Fruit fly (Drosophila melanogaster) whole organism: Measurements from ENCODE around the gene unk.

Source experiments
- CG8478 ChIP-seq: fragments of >200 bp; optimal IDR thresholded peaks from 2 replicates; lab custom pipeline; 2018; ENCODE audit warnings: inconsistent platforms
- EcR ChIP-seq, 2 experiments: fragments of >200 bp; optimal IDR thresholded peaks; 2 replicates each; lab custom pipeline; 2017; ENCODE audit warnings: missing biosample characterization in 2 of 2, missing genetic modification characterization in 2 of 2, missing genetic modification reagents in 2 of 2
- pan ChIP-seq: fragments of >200 bp; optimal IDR thresholded peaks from 2 replicates; lab custom pipeline; 2017
- usp ChIP-seq: fragments of >200 bp; optimal IDR thresholded peaks from 2 replicates; lab custom pipeline; 2017; ENCODE audit warnings: missing biosample characterization, missing genetic modification characterization, mixed read lengths

DNA sequence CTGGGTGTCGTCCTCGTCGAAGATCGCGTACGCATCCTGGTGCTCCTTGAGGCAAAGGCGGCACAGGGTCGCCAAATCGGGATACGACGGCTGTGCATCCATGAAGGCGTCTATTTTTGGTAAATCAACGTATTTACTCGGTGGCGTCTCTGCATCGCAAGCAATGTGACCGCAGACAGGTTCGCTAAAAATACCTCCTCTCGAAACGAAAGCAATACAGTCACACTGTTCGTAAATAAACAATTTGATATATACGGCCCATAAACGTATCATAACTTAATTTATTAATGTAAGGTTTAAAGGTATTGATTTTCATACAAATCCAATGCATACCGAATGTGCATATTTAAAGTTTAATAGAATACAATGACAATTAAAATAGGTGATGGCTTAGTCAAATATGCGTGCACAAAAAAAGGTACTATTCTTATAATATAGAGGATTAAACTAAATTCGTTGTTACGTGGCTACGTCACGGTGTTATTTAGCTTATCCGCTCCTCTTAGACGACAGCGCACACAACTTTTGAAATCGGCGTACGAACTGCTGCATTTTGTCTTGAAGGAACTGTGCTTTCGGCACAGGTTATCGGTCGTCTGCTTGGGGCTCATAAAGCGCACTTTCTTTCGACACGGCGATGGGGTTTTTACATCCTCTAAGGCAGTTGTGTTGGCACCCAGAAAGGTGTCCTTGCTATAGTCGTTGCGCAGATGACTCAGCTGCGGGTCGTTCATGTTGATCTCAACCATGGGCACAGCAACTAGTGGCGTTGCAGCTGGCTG is 31.2 kb downstream of the unk start, which contains the start of gene CG31365:
- TF ChIP-seq EcR (GFP tag; optimal IDR thresholded peaks at IDR 0.05; lab: Kevin White, UChicago) (no peak), usp (no peak), pan (no peak), CG8478 (no peak)
